5 fruit fly cellular contexts compared by ENCODE assay signal in genomic region chr3L:18007413-18008164, dm6.
TF ChIP-seq lines count a peak whose summit lies in the region.

No protein-coding gene starts in this region.

- TF ChIP-seq CTCF in whole organism, embryonic (GFP tag; optimal IDR thresholded peaks at IDR 0.05; lab: Kevin White, UChicago) = no peak

TF ChIP-seq in whole organism, 6 proteins besides CTCF, POLR2A, EP300 and RAD21:
- TF ChIP-seq EcR (GFP tag; optimal IDR thresholded peaks at IDR 0.05; lab: Kevin White, UChicago) (peak; percentile 9 to 60), usp (GFP tag; optimal IDR thresholded peaks at IDR 0.05; lab: Kevin White, UChicago) (no peak), CG8478 (optimal IDR thresholded peaks at IDR 0.05; lab: Kevin White, UChicago) (no peak)
TF ChIP-seq in whole organism: peak in this region for 1.

TF ChIP-seq in whole organism, embryonic, 481 proteins besides CTCF, POLR2A, EP300 and RAD21 (continues in another document):
- no peak for TF ChIP-seq hth (optimal IDR thresholded peaks at IDR 0.05; lab: Kevin White, UChicago)
- TF ChIP-seq CG17912 (GFP tag; optimal IDR thresholded peaks at IDR 0.05; lab: Kevin White, UChicago) = no peak
- TF ChIP-seq lbe (GFP tag; optimal IDR thresholded peaks at IDR 0.05; lab: Kevin White, UChicago) = peak; percentile 51
- no peak for TF ChIP-seq ab (GFP tag; optimal IDR thresholded peaks at IDR 0.05; lab: Kevin White, UChicago)
- TF ChIP-seq sug (tag; optimal IDR thresholded peaks at IDR 0.05; lab: Kevin White, UChicago) = peak; percentile 34
- TF ChIP-seq mirr (GFP tag; optimal IDR thresholded peaks at IDR 0.05; lab: Kevin White, UChicago) = peak; percentile 54
- TF ChIP-seq sd (tag; optimal IDR thresholded peaks at IDR 0.05; lab: Kevin White, UChicago) = peak; percentile 32
- TF ChIP-seq vvl (GFP tag; IDR thresholded peaks at IDR 0.05; lab: Robert Waterston, UW) = peak; percentile 53; the same call in 1 of the 2 replicates
- TF ChIP-seq CG4360 (GFP tag; IDR thresholded peaks at IDR 0.05; lab: Robert Waterston, UW) = no peak
- TF ChIP-seq cwo (GFP tag; optimal IDR thresholded peaks at IDR 0.05; lab: Kevin White, UChicago) = peak; percentile 1
- no peak for TF ChIP-seq gsb-n (tag; optimal IDR thresholded peaks at IDR 0.05; lab: Kevin White, UChicago)
- peak; percentile 65 for TF ChIP-seq ftz-f1 (GFP tag; optimal IDR thresholded peaks at IDR 0.05; lab: Kevin White, UChicago)
- TF ChIP-seq Med (GFP tag; lab: Kevin White, UChicago) = peak; percentile 48
- TF ChIP-seq chinmo (GFP tag; IDR thresholded peaks at IDR 0.05; lab: Robert Waterston, UW; ENCODE audit: partially characterized antibody) = 0 out of 4 replicates have a peak, but pooled peaks have one; percentile 47
- TF ChIP-seq CG32532 (GFP tag; IDR thresholded peaks at IDR 0.05; lab: Robert Waterston, UW) = peak; percentile 19; the same call in 1 of the 2 replicates
- TF ChIP-seq Eip74EF (GFP tag; optimal IDR thresholded peaks at IDR 0.05; lab: Kevin White, UChicago) = peak in 1 of 2 experiments; percentile 48
- TF ChIP-seq CG10147 (GFP tag; optimal IDR thresholded peaks at IDR 0.05; lab: Kevin White, UChicago) = no peak
- TF ChIP-seq CG11456 (GFP tag; IDR thresholded peaks at IDR 0.05; lab: Robert Waterston, UW) = 0 out of 3 replicates have a peak, but pooled peaks have one; percentile 50
- TF ChIP-seq GATAe (GFP tag; conservative IDR thresholded peaks at IDR 0.05; lab: Robert Waterston, UW) = 0 out of 2 replicates have a peak, but pooled peaks have one; percentile 20
- peak; percentile 9 for TF ChIP-seq CG13894 (tag; optimal IDR thresholded peaks at IDR 0.05; lab: Kevin White, UChicago)
- no peak for TF ChIP-seq Atf6 (GFP tag; IDR thresholded peaks at IDR 0.05; lab: Robert Waterston, UW)

TF ChIP-seq in whole organism, prepupa, 60 proteins besides CTCF, POLR2A, EP300 and RAD21 (continues in another document):
- TF ChIP-seq CG11762 (GFP tag; optimal IDR thresholded peaks at IDR 0.05; lab: Kevin White, UChicago; ENCODE audit: insufficient read depth) (no peak), topi (GFP tag; optimal IDR thresholded peaks at IDR 0.05; lab: Kevin White, UChicago) (no peak), Sox14 (GFP tag; optimal IDR thresholded peaks at IDR 0.05; lab: Kevin White, UChicago) (no peak), net (GFP tag; optimal IDR thresholded peaks at IDR 0.05; lab: Kevin White, UChicago) (no peak), CG3032 (tag; optimal IDR thresholded peaks at IDR 0.05; lab: Kevin White, UChicago) (no peak), Sox15 (GFP tag; optimal IDR thresholded peaks at IDR 0.05; lab: Kevin White, UChicago) (no peak), OdsH (GFP tag; optimal IDR thresholded peaks at IDR 0.05; lab: Kevin White, UChicago) (no peak), Blimp-1 (GFP tag; optimal IDR thresholded peaks at IDR 0.05; lab: Kevin White, UChicago) (peak; percentile 93), dac (GFP tag; optimal IDR thresholded peaks at IDR 0.05; lab: Kevin White, UChicago) (no peak), CG8632 (GFP tag; optimal IDR thresholded peaks at IDR 0.05; lab: Kevin White, UChicago) (no peak), Lpt (GFP tag; optimal IDR thresholded peaks at IDR 0.05; lab: Kevin White, UChicago) (no peak), CG16779 (tag; optimal IDR thresholded peaks at IDR 0.05; lab: Kevin White, UChicago) (no peak), CG4318 (GFP tag; optimal IDR thresholded peaks at IDR 0.05; lab: Kevin White, UChicago) (no peak), CG6163 (GFP tag; IDR thresholded peaks at IDR 0.05; lab: Robert Waterston, UW) (peak; percentile 19; the same call in 1 of the 3 replicates), spab (GFP tag; optimal IDR thresholded peaks at IDR 0.05; lab: Kevin White, UChicago) (no peak), esn (GFP tag; optimal IDR thresholded peaks at IDR 0.05; lab: Kevin White, UChicago) (no peak), pdm3 (GFP tag; optimal IDR thresholded peaks at IDR 0.05; lab: Kevin White, UChicago) (no peak), CG11902 (GFP tag; optimal IDR thresholded peaks at IDR 0.05; lab: Kevin White, UChicago) (no peak), Met (GFP tag; optimal IDR thresholded peaks at IDR 0.05; lab: Kevin White, UChicago) (peak; percentile 43), CG34406 (GFP tag; optimal IDR thresholded peaks at IDR 0.05; lab: Kevin White, UChicago) (no peak), cyc (GFP tag; optimal IDR thresholded peaks at IDR 0.05; lab: Kevin White, UChicago) (no peak), CG15336 (GFP tag; IDR thresholded peaks at IDR 0.05; lab: Robert Waterston, UW) (no peak), CG8119 (GFP tag; IDR thresholded peaks at IDR 0.05; lab: Robert Waterston, UW) (no peak), CG6808 (GFP tag; optimal IDR thresholded peaks at IDR 0.05; lab: Kevin White, UChicago) (no peak)

TF ChIP-seq in whole organism, pupa, 21 proteins besides CTCF, POLR2A, EP300 and RAD21:
- TF ChIP-seq CG32121 (GFP tag; IDR thresholded peaks at IDR 0.05; lab: Robert Waterston, UW) = no peak
- no peak for TF ChIP-seq CG13204 (GFP tag; optimal IDR thresholded peaks at IDR 0.05; lab: Kevin White, UChicago)
- no peak for TF ChIP-seq D1 (tag; optimal IDR thresholded peaks at IDR 0.05; lab: Kevin White, UChicago)
- no peak for TF ChIP-seq CG17806 (tag; optimal IDR thresholded peaks at IDR 0.05; lab: Kevin White, UChicago)
- no peak for TF ChIP-seq CG9948 (tag; optimal IDR thresholded peaks at IDR 0.05; lab: Kevin White, UChicago)
- TF ChIP-seq CG8301 (tag; optimal IDR thresholded peaks at IDR 0.05; lab: Kevin White, UChicago) = no peak
- TF ChIP-seq Pif1B (GFP tag; optimal IDR thresholded peaks at IDR 0.05; lab: Kevin White, UChicago) = no peak
- peak; percentile 14 for TF ChIP-seq Snoo (tag; optimal IDR thresholded peaks at IDR 0.05; lab: Kevin White, UChicago)
- peak; percentile 66 for TF ChIP-seq EcR (GFP tag; optimal IDR thresholded peaks at IDR 0.05; lab: Kevin White, UChicago)

TF ChIP-seq in whole organism, wandering third instar larva, 38 proteins besides CTCF, POLR2A, EP300 and RAD21:
- TF ChIP-seq Abd-B (GFP tag; optimal IDR thresholded peaks at IDR 0.05; lab: Kevin White, UChicago) = no peak
- TF ChIP-seq woc (GFP tag; optimal IDR thresholded peaks at IDR 0.05; lab: Kevin White, UChicago) = peak; percentile 13
- TF ChIP-seq HLH106 (tag; optimal IDR thresholded peaks at IDR 0.05; lab: Kevin White, UChicago) = no peak
- TF ChIP-seq CrebA (GFP tag; optimal IDR thresholded peaks at IDR 0.05; lab: Kevin White, UChicago; ENCODE audit: borderline replicate concordance) = peak; percentile 78
- no peak for TF ChIP-seq OdsH (GFP tag; optimal IDR thresholded peaks at IDR 0.05; lab: Kevin White, UChicago)
- TF ChIP-seq tai (GFP tag; optimal IDR thresholded peaks at IDR 0.05; lab: Kevin White, UChicago) = peak; percentile 68
- peak; percentile 37 for TF ChIP-seq Hnf4 (GFP tag; optimal IDR thresholded peaks at IDR 0.05; lab: Kevin White, UChicago)
- no peak for TF ChIP-seq Hr78 (GFP tag; optimal IDR thresholded peaks at IDR 0.05; lab: Kevin White, UChicago)
- TF ChIP-seq Mio (GFP tag; optimal IDR thresholded peaks at IDR 0.05; lab: Kevin White, UChicago) = no peak
- no peak for TF ChIP-seq br (GFP tag; optimal IDR thresholded peaks at IDR 0.05; lab: Kevin White, UChicago)
- TF ChIP-seq Myc (optimal IDR thresholded peaks at IDR 0.05; lab: Kevin White, UChicago) = no peak
- TF ChIP-seq Dif (GFP tag; optimal IDR thresholded peaks at IDR 0.05; lab: Kevin White, UChicago; ENCODE audit: partially characterized antibody) = peak; percentile 43
- no peak for TF ChIP-seq Dfd (GFP tag; optimal IDR thresholded peaks at IDR 0.05; lab: Kevin White, UChicago)
- TF ChIP-seq sv (GFP tag; optimal IDR thresholded peaks at IDR 0.05; lab: Kevin White, UChicago) = no peak
- TF ChIP-seq jim (GFP tag; optimal IDR thresholded peaks at IDR 0.05; lab: Kevin White, UChicago) = no peak
- TF ChIP-seq CG9705 (GFP tag; optimal IDR thresholded peaks at IDR 0.05; lab: Kevin White, UChicago) = no peak
- TF ChIP-seq rgr (GFP tag; optimal IDR thresholded peaks at IDR 0.05; lab: Kevin White, UChicago) = no peak
- TF ChIP-seq psq (GFP tag; optimal IDR thresholded peaks at IDR 0.05; lab: Kevin White, UChicago) = peak; percentile 88
- peak; percentile 70 for TF ChIP-seq Rel (GFP tag; optimal IDR thresholded peaks at IDR 0.05; lab: Kevin White, UChicago)
- TF ChIP-seq Rel (tag; optimal IDR thresholded peaks at IDR 0.05; lab: Kevin White, UChicago) = peak; percentile 43
- no peak for TF ChIP-seq N (GFP tag; optimal IDR thresholded peaks at IDR 0.05; lab: Kevin White, UChicago)
- TF ChIP-seq pan (optimal IDR thresholded peaks at IDR 0.05; lab: Kevin White, UChicago) = no peak
- no peak for TF ChIP-seq sage (GFP tag; optimal IDR thresholded peaks at IDR 0.05; lab: Kevin White, UChicago)
- peak in 1 of 2 experiments; percentile 18 for TF ChIP-seq dl (GFP tag; optimal IDR thresholded peaks at IDR 0.05; lab: Kevin White, UChicago; ENCODE audit: insufficient read depth in 1 of 2, partially characterized antibody in 2 of 2)
- TF ChIP-seq Hr83 (GFP tag; optimal IDR thresholded peaks at IDR 0.05; lab: Kevin White, UChicago; ENCODE audit: poor library complexity, severe bottlenecking) = no peak
- peak; percentile 13 for TF ChIP-seq Vsx2 (GFP tag; optimal IDR thresholded peaks at IDR 0.05; lab: Kevin White, UChicago; ENCODE audit: partially characterized antibody)
- TF ChIP-seq Sp1 (GFP tag; optimal IDR thresholded peaks at IDR 0.05; lab: Kevin White, UChicago) = no peak
- TF ChIP-seq Jra (GFP tag; optimal IDR thresholded peaks at IDR 0.05; lab: Kevin White, UChicago) = no peak
- TF ChIP-seq CG32264 (GFP tag; optimal IDR thresholded peaks at IDR 0.05; lab: Kevin White, UChicago) = no peak
- no peak for TF ChIP-seq dmrt93B (GFP tag; optimal IDR thresholded peaks at IDR 0.05; lab: Kevin White, UChicago)
- no peak for TF ChIP-seq usp (GFP tag; optimal IDR thresholded peaks at IDR 0.05; lab: Kevin White, UChicago)
- TF ChIP-seq ey (GFP tag; optimal IDR thresholded peaks at IDR 0.05; lab: Kevin White, UChicago) = no peak
- TF ChIP-seq GATAd (GFP tag; optimal IDR thresholded peaks at IDR 0.05; lab: Kevin White, UChicago) = no peak
- TF ChIP-seq lola (GFP tag; optimal IDR thresholded peaks at IDR 0.05; lab: Kevin White, UChicago) = no peak
- peak; percentile 17 for TF ChIP-seq brk (GFP tag; optimal IDR thresholded peaks at IDR 0.05; lab: Kevin White, UChicago)
- peak; percentile 45 for TF ChIP-seq fru (GFP tag; optimal IDR thresholded peaks at IDR 0.05; lab: Kevin White, UChicago)
- no peak for TF ChIP-seq h (GFP tag; optimal IDR thresholded peaks at IDR 0.05; lab: Kevin White, UChicago)
- TF ChIP-seq dsf (GFP tag; optimal IDR thresholded peaks at IDR 0.05; lab: Kevin White, UChicago; ENCODE audit: borderline replicate concordance) = no peak
- TF ChIP-seq foxo (GFP tag; optimal IDR thresholded peaks at IDR 0.05; lab: Kevin White, UChicago) = no peak
